Worm (Caenorhabditis elegans) whole organism, early embryonic: ENCODE data around the gene vgln-1.

Experiments
- B0310.2 ChIP-seq: sonication (generic microtip); optimal IDR thresholded peaks from 2 replicates; lab custom pipeline; 2016; ENCODE audit warnings: mild to moderate bottlenecking, missing genetic modification characterization, missing compliant biosample characterization
- F13C5.2 ChIP-seq: sonication (generic microtip); optimal IDR thresholded peaks from 2 replicates; lab custom pipeline; 2017; ENCODE audit warnings: mild to moderate bottlenecking, missing genetic modification characterization, inconsistent platforms, missing compliant biosample characterization
- aly-1 ChIP-seq: sonication (generic microtip); optimal IDR thresholded peaks from 2 replicates; lab custom pipeline; 2016; ENCODE audit warnings: missing genetic modification characterization, missing compliant biosample characterization
- ama-1 ChIP-seq: fragments of 150-350 bp; optimal IDR thresholded peaks from 2 replicates; lab custom pipeline; 2014
- ceh-36 ChIP-seq: sonication (generic microtip); optimal IDR thresholded peaks from 2 replicates; lab custom pipeline; 2016; ENCODE audit warnings: missing genetic modification characterization, inconsistent platforms, missing compliant biosample characterization
- ets-7 ChIP-seq: sonication (generic microtip); optimal IDR thresholded peaks from 2 replicates; lab custom pipeline; 2016; ENCODE audit warnings: missing genotype, missing genetic modification characterization, missing compliant biosample characterization
- flt-1 ChIP-seq: fragments of 200-800 bp; sonication (Bioruptor generic); IDR thresholded peaks from 2 replicates; pipeline ENCODE4 v1.3.6; 2022; ENCODE audit warnings: missing genetic modification characterization, missing compliant biosample characterization
- hmg-4 ChIP-seq: fragments of 200-800 bp; sonication (Bioruptor generic); optimal IDR thresholded peaks from 2 replicates; lab custom pipeline; 2018; ENCODE audit warnings: mild to moderate bottlenecking, missing genetic modification characterization, missing compliant biosample characterization
- hnd-1 ChIP-seq: sonication (generic microtip); optimal IDR thresholded peaks from 2 replicates; lab custom pipeline; 2016; ENCODE audit warnings: missing genetic modification characterization, missing compliant biosample characterization
- pes-1 ChIP-seq: fragments of 200-800 bp; sonication (Bioruptor generic); IDR thresholded peaks from 2 replicates; pipeline ENCODE4 v1.3.6; 2022; ENCODE audit warnings: missing genetic modification reagents, missing genetic modification characterization, missing compliant biosample characterization
- scrt-1 ChIP-seq: fragments of 200-800 bp; sonication (Bioruptor generic); IDR thresholded peaks from 2 replicates; pipeline ENCODE4 v1.3.6; 2022; ENCODE audit warnings: missing genetic modification characterization, missing compliant biosample characterization
- tbx-11 ChIP-seq: fragments of 200-800 bp; sonication (Bioruptor generic); IDR thresholded peaks from 2 replicates; pipeline ENCODE4 v1.3.6; 2022; ENCODE audit warnings: missing genetic modification characterization, missing compliant biosample characterization
- tbx-37 ChIP-seq: fragments of 200-800 bp; sonication (Bioruptor generic); conservative IDR thresholded peaks from 2 replicates; pipeline ENCODE4 v1.3.6; 2022; ENCODE audit warnings: missing genetic modification reagents, missing genetic modification characterization, missing compliant biosample characterization

- TF ChIP-seq pes-1 (GFP tag; lab: Robert Waterston, UW) (no peak), ama-1 (lab: Kevin White, UChicago) (no peak), tbx-37 (no peak), ets-7 (no peak), hmg-4 (no peak), tbx-11 (no peak), flt-1 (GFP tag; lab: Robert Waterston, UW) (no peak), scrt-1 (no peak), hnd-1 (tag; lab: Kevin White, UChicago) (no peak), ceh-36 (tag; lab: Kevin White, UChicago) (no peak), aly-1 (tag; lab: Kevin White, UChicago) (no peak), B0310.2 (tag; lab: Kevin White, UChicago) (no peak), F13C5.2 (tag; lab: Kevin White, UChicago) (no peak)
These were observed 48.0 kb upstream of the vgln-1 start, which contains the start of the genes C05C10.7 and C05C10.5 for ce11 chrII:9938877-9939276.
